Worm (Caenorhabditis elegans): ENCODE results near the gene nhr-9.

nhr-9 gene

ce11 chrIII:7095156-7095555 lies at the start of gene nhr-9:
nhr-9 (plus strand) TSS chrIII:7095462.
- no peak for TF ChIP-seq ceh-91 (GFP tag; IDR thresholded peaks at IDR 0.05)
- TF ChIP-seq T07F8.4 (tag; optimal IDR thresholded peaks at IDR 0.05) = no peak
- TF ChIP-seq ceh-58 (GFP tag; IDR thresholded peaks at IDR 0.05) = no peak
- TF ChIP-seq attf-3 (GFP tag; conservative IDR thresholded peaks at IDR 0.05) = no peak
- no peak for TF ChIP-seq tbp1 (GFP tag; optimal IDR thresholded peaks at IDR 0.05)
- TF ChIP-seq F49E8.2 (tag; optimal IDR thresholded peaks at IDR 0.05; ENCODE audit: insufficient read depth) = no peak
- no peak for TF ChIP-seq madf-10 (tag; optimal IDR thresholded peaks at IDR 0.05)
- TF ChIP-seq dpff-1 (tag; optimal IDR thresholded peaks at IDR 0.05) = no peak

ce11 chrIII:7045643-7046042 lies 49.6 kb upstream of the nhr-9 start, which contains the start of gene R01H2.7:
R01H2.7 (minus strand) TSS chrIII:7045743.
- no peak for TF ChIP-seq tbx-9 (tag; optimal IDR thresholded peaks at IDR 0.05; ENCODE audit: borderline replicate concordance)
- no peak for TF ChIP-seq ceh-79 (tag; optimal IDR thresholded peaks at IDR 0.05)
- no peak for TF ChIP-seq attf-6 (GFP tag; IDR thresholded peaks at IDR 0.05)
- no peak for TF ChIP-seq nhr-90 (tag; optimal IDR thresholded peaks at IDR 0.05)
- no peak for TF ChIP-seq ztf-28 (GFP tag; IDR thresholded peaks at IDR 0.05)
- TF ChIP-seq snpc-1.1 (tag; optimal IDR thresholded peaks at IDR 0.05; ENCODE audit: insufficient read depth) = no peak
- no peak for TF ChIP-seq Y56A3A.18 (GFP tag; IDR thresholded peaks at IDR 0.05)
- TF ChIP-seq die-1 (tag; optimal IDR thresholded peaks at IDR 0.05) = no peak
- no peak for TF ChIP-seq lsy-27 (tag; optimal IDR thresholded peaks at IDR 0.05; ENCODE audit: borderline replicate concordance, insufficient read depth)
- TF ChIP-seq rpc-1 (optimal IDR thresholded peaks at IDR 0.05) = no peak
- TF ChIP-seq rpc-1 (tag; optimal IDR thresholded peaks at IDR 0.05) = no peak
- no peak for TF ChIP-seq Y95B8A.8 (GFP tag; IDR thresholded peaks at IDR 0.05)
- TF ChIP-seq B0019.2 (GFP tag; conservative IDR thresholded peaks at IDR 0.05) = no peak
- TF ChIP-seq ceh-40 (GFP tag; IDR thresholded peaks at IDR 0.05) = no peak

- no peak for TF ChIP-seq rcor-1 (GFP tag; IDR thresholded peaks at IDR 0.05)
- no peak for TF ChIP-seq unc-62 (GFP tag; optimal IDR thresholded peaks at IDR 0.05)
- TF ChIP-seq nfyb-1 (GFP tag; IDR thresholded peaks at IDR 0.05) = no peak
- TF ChIP-seq Y53F4B.3 (GFP tag; IDR thresholded peaks at IDR 0.05) = no peak
- no peak for TF ChIP-seq madf-10 (tag; optimal IDR thresholded peaks at IDR 0.05)
- no peak for TF ChIP-seq T26A5.8 (tag; optimal IDR thresholded peaks at IDR 0.05)
These were observed 39.0 kb upstream of the nhr-9 start, which contains the start of gene R01H2.2 for ce11 chrIII:7056241-7056640. R01H2.2 (plus strand) TSS chrIII:7056541.

ce11 chrIII:7060531-7061095 lies 34.6 kb upstream of the nhr-9 start, which contains the start of gene egg-2:
egg-2 (minus strand) TSS chrIII:7060583.
- TF ChIP-seq ceh-91 (GFP tag; IDR thresholded peaks at IDR 0.05) (peak; percentile 46), aptf-3 (GFP tag; IDR thresholded peaks at IDR 0.05) (no peak), madf-6 (GFP tag; IDR thresholded peaks at IDR 0.05) (peak; percentile 77), lin-54 (GFP tag; optimal IDR thresholded peaks at IDR 0.05) (peak; percentile 55), hmg-1.2 (GFP tag; IDR thresholded peaks at IDR 0.05) (peak; percentile 16; the same call in 1 of the 2 replicates), efl-1 (GFP tag; optimal IDR thresholded peaks at IDR 0.05) (peak; percentile 69), xnd-1 (tag; optimal IDR thresholded peaks at IDR 0.05) (peak; percentile 39), F33H1.4 (GFP tag; IDR thresholded peaks at IDR 0.05) (peak; percentile 79), lsl-1 (GFP tag; optimal IDR thresholded peaks at IDR 0.05) (peak; percentile 81), F52B5.7 (tag; optimal IDR thresholded peaks at IDR 0.05) (no peak), D2030.7 (GFP tag; IDR thresholded peaks at IDR 0.05) (peak; percentile 17; the same call in 1 of the 2 replicates)
